Worm (Caenorhabditis elegans) whole organism, L2 larva: ENCODE measurements around the gene F13H8.6.

Experiments used
- F13H6.1 ChIP-seq: sonication (generic microtip); optimal IDR thresholded peaks from 2 replicates; lab custom pipeline; 2016; ENCODE audit warnings: missing genetic modification characterization, missing compliant biosample characterization
- elt-3 ChIP-seq: sonication (generic microtip); optimal IDR thresholded peaks from 2 replicates; lab custom pipeline; 2017; ENCODE audit warnings: missing biosample characterization, missing genetic modification characterization
- lin-39 ChIP-seq: fragments of 150-350 bp; optimal IDR thresholded peaks from 2 replicates; lab custom pipeline; 2014; ENCODE audit warnings: missing biosample characterization, missing genetic modification reagents, missing genetic modification characterization
- mbf-1 ChIP-seq: sonication (generic microtip); optimal IDR thresholded peaks from 2 replicates; lab custom pipeline; 2017; ENCODE audit warnings: missing biosample characterization, missing genetic modification characterization
- nhr-12 ChIP-seq: fragments of 150-350 bp; optimal IDR thresholded peaks from 2 replicates; lab custom pipeline; 2014; ENCODE audit warnings: missing biosample characterization, missing genetic modification characterization
- nhr-23 ChIP-seq: fragments of 150-350 bp; optimal IDR thresholded peaks from 2 replicates; lab custom pipeline; 2014; ENCODE audit warnings: missing biosample characterization, missing genetic modification reagents, missing genetic modification characterization
- nhr-77 ChIP-seq: fragments of 150-350 bp; optimal IDR thresholded peaks from 2 replicates; lab custom pipeline; 2014; ENCODE audit warnings: missing biosample characterization, missing genetic modification characterization
- sma-3 ChIP-seq: sonication (generic microtip); optimal IDR thresholded peaks from 2 replicates; lab custom pipeline; 2016; ENCODE audit warnings: missing genetic modification reagents, missing genetic modification characterization, missing compliant biosample characterization
- unc-55 ChIP-seq: fragments of 150-350 bp; sonication (generic microtip); optimal IDR thresholded peaks from 3 replicates; lab custom pipeline; 2014; ENCODE audit warnings: missing biosample characterization, missing genetic modification reagents, missing genetic modification characterization
- zag-1 ChIP-seq: fragments of 150-350 bp; optimal IDR thresholded peaks from 2 replicates; lab custom pipeline; 2014; ENCODE audit warnings: missing biosample characterization, missing genetic modification characterization

- no peak for TF ChIP-seq zag-1
- no peak for TF ChIP-seq elt-3 (tag; lab: Kevin White, UChicago)
- no peak for TF ChIP-seq lin-39 (tag; lab: Kevin White, UChicago)
- no peak for TF ChIP-seq unc-55 (GFP tag; lab: Kevin White, UChicago)
- no peak for TF ChIP-seq sma-3 (GFP tag; lab: Kevin White, UChicago)
- TF ChIP-seq nhr-23 = no peak
- TF ChIP-seq nhr-77 (tag; lab: Kevin White, UChicago) = no peak
- TF ChIP-seq F13H6.1 (tag; lab: Kevin White, UChicago) = no peak
- TF ChIP-seq nhr-12 (tag; lab: Kevin White, UChicago) = no peak
- TF ChIP-seq mbf-1 (tag; lab: Kevin White, UChicago) = no peak
Measured at ce11 chrII:6306125-6306524, 19.4 kb upstream of the F13H8.6 start, which contains the start of gene C29F5.8.
